Fruit fly (Drosophila melanogaster): Measurements from ENCODE around the gene Pdp1.

The Pdp1 gene

DNA sequence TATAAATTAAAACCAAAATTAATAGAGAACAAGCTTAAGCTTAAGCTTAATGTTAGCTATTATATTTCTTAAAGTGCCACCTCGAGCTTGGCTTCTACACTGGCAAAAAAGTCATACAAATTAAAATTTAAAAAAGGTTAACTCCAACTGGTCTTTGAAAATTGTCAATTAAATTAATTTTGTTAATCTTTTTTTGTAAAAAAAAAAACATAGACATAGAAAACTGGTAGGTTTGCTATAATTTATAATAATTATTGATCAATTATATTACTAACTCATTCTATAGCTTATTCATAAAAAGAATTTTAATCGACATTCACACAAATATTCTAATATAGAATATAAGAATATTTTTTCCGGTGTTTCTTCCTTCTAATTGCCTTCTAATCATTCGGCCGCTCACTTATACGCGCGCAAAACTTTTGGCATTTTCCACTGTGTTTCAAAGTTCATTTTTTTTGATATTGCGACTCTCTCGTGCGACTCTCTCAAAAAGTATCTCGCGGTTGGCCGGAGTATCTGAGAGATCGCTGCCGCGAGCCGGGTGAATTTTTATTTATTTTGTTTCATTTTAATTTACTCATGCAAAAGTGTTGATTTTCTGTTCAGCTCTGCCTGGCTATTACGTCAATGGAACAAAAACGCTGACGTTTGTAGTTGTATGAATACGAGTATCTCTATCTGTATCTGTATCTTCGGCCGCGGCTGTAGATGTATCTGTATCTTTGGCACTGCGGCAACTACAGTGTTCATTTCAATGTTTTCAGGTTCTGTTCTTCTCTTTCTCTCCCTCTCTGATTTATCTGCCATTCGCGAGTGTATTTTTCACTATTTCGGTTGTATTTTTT lies 11.2 kb downstream of the Pdp1 start (continued):
- TF ChIP-seq Ada2b (GFP tag; IDR thresholded peaks at IDR 0.05) = peak; percentile 79
- TF ChIP-seq Meics (GFP tag; optimal IDR thresholded peaks at IDR 0.05) = peak; percentile 95
- peak in 1 of 3 experiments; percentile 67 for TF ChIP-seq lola (GFP tag; optimal IDR thresholded peaks at IDR 0.05)
- no peak for TF ChIP-seq CG8281 (tag; optimal IDR thresholded peaks at IDR 0.05)
- peak; percentile 69; the same call in 1 of the 2 replicates for TF ChIP-seq ro (GFP tag; IDR thresholded peaks at IDR 0.05)
- no peak for TF ChIP-seq kay (GFP tag; optimal IDR thresholded peaks at IDR 0.05)
- peak; percentile 23 for TF ChIP-seq gcm (GFP tag; optimal IDR thresholded peaks at IDR 0.05)
- peak; percentile 47; the same call in 1 of the 2 replicates for TF ChIP-seq Nf-YA (GFP tag; IDR thresholded peaks at IDR 0.05)
- no peak for TF ChIP-seq NC2β (GFP tag; optimal IDR thresholded peaks at IDR 0.05)
- no peak for TF ChIP-seq ac (GFP tag; optimal IDR thresholded peaks at IDR 0.05)
- no peak for TF ChIP-seq CG8765 (GFP tag; IDR thresholded peaks at IDR 0.05)
- TF ChIP-seq psq (GFP tag; optimal IDR thresholded peaks at IDR 0.05) = peak; percentile 47
- no peak for TF ChIP-seq fd102C (GFP tag; optimal IDR thresholded peaks at IDR 0.05)
- peak; percentile 26 for TF ChIP-seq sqz (GFP tag; optimal IDR thresholded peaks at IDR 0.05)
- TF ChIP-seq CG7556 (GFP tag; optimal IDR thresholded peaks at IDR 0.05) = peak; percentile 88
- TF ChIP-seq Atf-2 (GFP tag; optimal IDR thresholded peaks at IDR 0.05) = no peak
- TF ChIP-seq CG14050 (GFP tag; IDR thresholded peaks at IDR 0.05) = peak; percentile 54; the same call in 2 of the 3 replicates
- TF ChIP-seq her (GFP tag; optimal IDR thresholded peaks at IDR 0.05) = no peak
- no peak for TF ChIP-seq Sin3A (optimal IDR thresholded peaks at IDR 0.05)
- TF ChIP-seq nom (GFP tag; optimal IDR thresholded peaks at IDR 0.05) = peak; percentile 56
- peak; percentile 28 for TF ChIP-seq zfh2 (GFP tag; optimal IDR thresholded peaks at IDR 0.05)
- no peak for TF ChIP-seq eyg (GFP tag; optimal IDR thresholded peaks at IDR 0.05)
- peak; percentile 77 for TF ChIP-seq Rfx (GFP tag; IDR thresholded peaks at IDR 0.05)
- TF ChIP-seq CG32767 (GFP tag; IDR thresholded peaks at IDR 0.05) = peak; percentile 93
- TF ChIP-seq bcd (GFP tag; optimal IDR thresholded peaks at IDR 0.05) = peak; percentile 91
- TF ChIP-seq gce (GFP tag; IDR thresholded peaks at IDR 0.05) = no peak
- no peak for TF ChIP-seq CG7786 (GFP tag; optimal IDR thresholded peaks at IDR 0.05)
- TF ChIP-seq tin (GFP tag; optimal IDR thresholded peaks at IDR 0.05) = peak; percentile 65
- peak; percentile 61 for TF ChIP-seq CG8388 (GFP tag; optimal IDR thresholded peaks at IDR 0.05)
- peak; percentile 21; the same call in 1 of the 2 replicates for TF ChIP-seq CG10321 (GFP tag; IDR thresholded peaks at IDR 0.05)
- TF ChIP-seq CG12769 (tag; optimal IDR thresholded peaks at IDR 0.05) = peak; percentile 38
- peak; percentile 74 for TF ChIP-seq seq (GFP tag; IDR thresholded peaks at IDR 0.05)
- TF ChIP-seq klu (GFP tag; IDR thresholded peaks at IDR 0.05) = peak; percentile 85; the same call in 1 of the 2 replicates
- TF ChIP-seq Ptx1 (GFP tag; IDR thresholded peaks at IDR 0.05) = peak; percentile 90
- peak; percentile 59; the same call in 1 of the 2 replicates for TF ChIP-seq rib (GFP tag; IDR thresholded peaks at IDR 0.05)
- TF ChIP-seq Dll (GFP tag; IDR thresholded peaks at IDR 0.05; ENCODE audit: partially characterized antibody) = no peak
- TF ChIP-seq CG1529 (GFP tag; optimal IDR thresholded peaks at IDR 0.05) = no peak
- TF ChIP-seq CG9817 (tag; optimal IDR thresholded peaks at IDR 0.05) = peak; percentile 69
- TF ChIP-seq dpn (GFP tag; optimal IDR thresholded peaks at IDR 0.05) = peak in 1 of 2 experiments; percentile 71
- TF ChIP-seq CG34224 (GFP tag; IDR thresholded peaks at IDR 0.05; ENCODE audit: partially characterized antibody) = peak; percentile 34; the same call in 1 of the 3 replicates
- peak; percentile 48 for TF ChIP-seq CG7928 (GFP tag; optimal IDR thresholded peaks at IDR 0.05)
- no peak for TF ChIP-seq ab (GFP tag; optimal IDR thresholded peaks at IDR 0.05)
- TF ChIP-seq CG10147 (GFP tag; optimal IDR thresholded peaks at IDR 0.05) = peak; percentile 90
- TF ChIP-seq CG18011 (GFP tag; optimal IDR thresholded peaks at IDR 0.05) = peak; percentile 27
- TF ChIP-seq CG33213 (GFP tag; optimal IDR thresholded peaks at IDR 0.05) = no peak
- TF ChIP-seq pfk (GFP tag; optimal IDR thresholded peaks at IDR 0.05) = no peak
- 0 out of 2 replicates have a peak, but pooled peaks have one; percentile 39 for TF ChIP-seq Dip2 (GFP tag; IDR thresholded peaks at IDR 0.05)
- TF ChIP-seq CG16815 (GFP tag; optimal IDR thresholded peaks at IDR 0.05) = peak; percentile 79
- TF ChIP-seq CG8924 (tag; optimal IDR thresholded peaks at IDR 0.05) = peak; percentile 79
